Fruit fly (Drosophila melanogaster) whole organism, prepupa: ENCODE data around the gene crm.

ENCODE experiments used
- Blimp-1 ChIP-seq: fragments of 200-800 bp; sonication (Bioruptor generic); optimal IDR thresholded peaks from 3 replicates; lab custom pipeline; 2017; ENCODE audit warnings: missing biosample characterization, missing genetic modification characterization, mild to moderate bottlenecking, moderate library complexity, missing genetic modification reagents
- CG3919 ChIP-seq: fragments of 200-800 bp; sonication (Bioruptor generic); optimal IDR thresholded peaks from 3 replicates; lab custom pipeline; 2016; ENCODE audit warnings: missing biosample characterization, missing genetic modification characterization
- CG4318 ChIP-seq: fragments of 200-800 bp; sonication (Bioruptor generic); optimal IDR thresholded peaks from 3 replicates; lab custom pipeline; 2017; ENCODE audit warnings: missing biosample characterization, mild to moderate bottlenecking, missing genetic modification characterization
- CG6854 ChIP-seq: fragments of 200-800 bp; sonication (Bioruptor generic); optimal IDR thresholded peaks from 2 replicates; lab custom pipeline; 2017; ENCODE audit warnings: missing biosample characterization, mild to moderate bottlenecking, missing genetic modification characterization
- Eip75B ChIP-seq: fragments of 200-800 bp; sonication (Bioruptor generic); optimal IDR thresholded peaks from 3 replicates; lab custom pipeline; 2016; ENCODE audit warnings: missing biosample characterization, missing genetic modification characterization
- Gug ChIP-seq: fragments of 200-800 bp; sonication (Bioruptor generic); IDR thresholded peaks from 2 replicates; pipeline ENCODE4 v1.3.6; 2022; ENCODE audit warnings: missing biosample characterization, missing genetic modification characterization
- OdsH ChIP-seq: fragments of 200-800 bp; sonication (Bioruptor generic); optimal IDR thresholded peaks from 3 replicates; lab custom pipeline; 2016; ENCODE audit warnings: missing biosample characterization, missing genetic modification characterization
- Sox102F ChIP-seq: fragments of 200-800 bp; sonication (Bioruptor generic); optimal IDR thresholded peaks from 2 replicates; lab custom pipeline; 2016; ENCODE audit warnings: missing biosample characterization, mild to moderate bottlenecking, missing genetic modification characterization
- cyc ChIP-seq: fragments of 200-800 bp; sonication (Bioruptor generic); optimal IDR thresholded peaks from 3 replicates; lab custom pipeline; 2016; ENCODE audit warnings: missing biosample characterization, missing genetic modification characterization
- fd59A ChIP-seq: fragments of 200-800 bp; sonication (Bioruptor generic); optimal IDR thresholded peaks from 2 replicates; lab custom pipeline; 2017; ENCODE audit warnings: missing biosample characterization, mild to moderate bottlenecking, missing genetic modification characterization, missing genetic modification reagents
- pdm3 ChIP-seq: fragments of 200-800 bp; sonication (Bioruptor generic); optimal IDR thresholded peaks from 3 replicates; lab custom pipeline; 2016; ENCODE audit warnings: missing biosample characterization, missing genetic modification characterization

- TF ChIP-seq fd59A (GFP tag; lab: Kevin White, UChicago) (no peak), CG4318 (GFP tag; lab: Kevin White, UChicago) (no peak), CG3919 (GFP tag; lab: Kevin White, UChicago) (no peak), OdsH (GFP tag; lab: Kevin White, UChicago) (no peak), CG6854 (GFP tag; lab: Kevin White, UChicago) (no peak), Blimp-1 (no peak), pdm3 (GFP tag; lab: Kevin White, UChicago) (no peak), cyc (GFP tag; lab: Kevin White, UChicago) (no peak), Eip75B (GFP tag; lab: Kevin White, UChicago) (no peak), Gug (GFP tag; lab: Robert Waterston, UW) (no peak), Sox102F (GFP tag; lab: Kevin White, UChicago) (no peak)
Measured at dm6 chrX:2714730-2715129, 23.8 kb downstream of the crm start.
